In the genomic region with DNA sequence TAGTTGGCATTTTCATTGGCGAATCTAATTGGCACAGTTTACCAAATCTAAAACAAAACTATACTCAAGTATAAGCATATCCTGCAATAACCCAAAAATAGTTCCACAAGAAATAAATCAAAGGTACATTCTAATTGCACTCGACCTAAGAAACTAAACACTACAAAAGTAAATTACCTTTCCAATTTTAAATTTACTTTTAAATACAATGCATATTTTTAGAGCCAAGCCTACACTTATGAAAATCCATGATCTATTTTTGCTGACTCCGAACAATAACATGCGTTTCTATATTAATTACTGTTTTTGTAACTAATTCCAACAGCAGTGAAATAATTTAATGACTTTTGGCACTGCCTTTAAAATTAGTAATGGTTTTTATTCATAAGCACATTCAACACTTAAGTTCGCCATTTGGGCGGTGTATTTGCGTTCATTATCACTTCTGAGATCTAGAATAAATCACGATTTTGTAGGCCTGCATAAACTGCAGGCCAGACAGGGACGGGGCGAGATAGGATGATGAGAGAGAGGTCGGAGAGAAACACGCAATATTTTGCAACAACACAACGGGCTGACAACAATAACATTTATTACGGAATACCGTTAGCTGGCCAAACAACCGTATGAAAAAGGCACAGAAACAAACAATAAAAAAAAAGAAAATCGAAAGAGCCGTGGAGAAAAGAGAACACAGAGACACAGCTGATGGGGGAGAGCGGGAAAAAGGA, we compare ENCODE assay signal across 5 fruit fly cellular contexts.
A peak's percentile ranks its signal among the peaks of the same experiment; 100 is the strongest.
TF ChIP-seq lines count a peak whose summit lies in the region.

No protein-coding gene starts in this region.

- no peak for TF ChIP-seq CTCF in whole organism, embryonic (GFP tag; optimal IDR thresholded peaks at IDR 0.05; lab: Kevin White, UChicago)

TF ChIP-seq in whole organism, adult, 20 proteins besides CTCF, POLR2A, EP300 and RAD21:
- TF ChIP-seq CG1620 (GFP tag; optimal IDR thresholded peaks at IDR 0.05; lab: Kevin White, UChicago) (peak; percentile 15), cnc (optimal IDR thresholded peaks at IDR 0.05; lab: Kevin White, UChicago) (no peak), kay (GFP tag; lab: Kevin White, UChicago; ENCODE audit: borderline replicate concordance) (no peak), Clk (GFP tag; optimal IDR thresholded peaks at IDR 0.05; lab: Kevin White, UChicago) (no peak), tj (GFP tag; optimal IDR thresholded peaks at IDR 0.05; lab: Kevin White, UChicago) (peak; percentile 66), CG11617 (GFP tag; optimal IDR thresholded peaks at IDR 0.05; lab: Kevin White, UChicago) (peak; percentile 57), toe (GFP tag; optimal IDR thresholded peaks at IDR 0.05; lab: Kevin White, UChicago) (no peak), Mnt (GFP tag; optimal IDR thresholded peaks at IDR 0.05; lab: Kevin White, UChicago) (peak; percentile 9), cic (GFP tag; optimal IDR thresholded peaks at IDR 0.05; lab: Kevin White, UChicago) (no peak), CG7101 (tag; optimal IDR thresholded peaks at IDR 0.05; lab: Kevin White, UChicago) (peak; percentile 19), CG14711 (tag; optimal IDR thresholded peaks at IDR 0.05; lab: Kevin White, UChicago) (peak; percentile 9), Hr96 (GFP tag; optimal IDR thresholded peaks at IDR 0.05; lab: Kevin White, UChicago) (no peak), CG12768 (GFP tag; optimal IDR thresholded peaks at IDR 0.05; lab: Kevin White, UChicago) (no peak), ovo (GFP tag; optimal IDR thresholded peaks at IDR 0.05; lab: Kevin White, UChicago) (peak; percentile 94), CG5204 (GFP tag; optimal IDR thresholded peaks at IDR 0.05; lab: Kevin White, UChicago) (peak; percentile 20), Crg-1 (GFP tag; optimal IDR thresholded peaks at IDR 0.05; lab: Kevin White, UChicago) (no peak)

TF ChIP-seq in whole organism, embryonic, 481 proteins besides CTCF, POLR2A, EP300 and RAD21 (continues in another document):
- TF ChIP-seq CG12744 (GFP tag; optimal IDR thresholded peaks at IDR 0.05; lab: Kevin White, UChicago) (no peak), lola (GFP tag; optimal IDR thresholded peaks at IDR 0.05; lab: Kevin White, UChicago) (peak in 1 of 3 experiments; percentile 39), chif (GFP tag; optimal IDR thresholded peaks at IDR 0.05; lab: Kevin White, UChicago) (no peak), pan (optimal IDR thresholded peaks at IDR 0.05; lab: Kevin White, UChicago) (no peak), pan (GFP tag; optimal IDR thresholded peaks at IDR 0.05 in 1 of 2, IDR thresholded peaks at IDR 0.05 in 1 of 2) (no peak), crol (GFP tag; IDR thresholded peaks at IDR 0.05; lab: Robert Waterston, UW) (no peak), croc (GFP tag; conservative IDR thresholded peaks at IDR 0.05; lab: Robert Waterston, UW) (no peak), HLH4C (GFP tag; IDR thresholded peaks at IDR 0.05; lab: Robert Waterston, UW; ENCODE audit: partially characterized antibody) (no peak), Side (GFP tag; optimal IDR thresholded peaks at IDR 0.05; lab: Kevin White, UChicago) (no peak), Dfd (GFP tag; optimal IDR thresholded peaks at IDR 0.05; lab: Kevin White, UChicago) (no peak), CG1529 (GFP tag; optimal IDR thresholded peaks at IDR 0.05; lab: Kevin White, UChicago) (no peak), ab (GFP tag; optimal IDR thresholded peaks at IDR 0.05; lab: Kevin White, UChicago) (no peak), Lpt (GFP tag; optimal IDR thresholded peaks at IDR 0.05; lab: Kevin White, UChicago) (no peak), emc (GFP tag; optimal IDR thresholded peaks at IDR 0.05; lab: Kevin White, UChicago) (no peak), Hsf (GFP tag; optimal IDR thresholded peaks at IDR 0.05; lab: Kevin White, UChicago) (peak; percentile 11), CG12942 (GFP tag; optimal IDR thresholded peaks at IDR 0.05; lab: Kevin White, UChicago) (no peak), CG15011 (GFP tag; optimal IDR thresholded peaks at IDR 0.05; lab: Kevin White, UChicago) (no peak)

TF ChIP-seq in whole organism, prepupa, 60 proteins besides CTCF, POLR2A, EP300 and RAD21 (continues in another document):
- TF ChIP-seq CG32006 (GFP tag; optimal IDR thresholded peaks at IDR 0.05; lab: Kevin White, UChicago) (peak; percentile 79), CG9139 (GFP tag; optimal IDR thresholded peaks at IDR 0.05; lab: Kevin White, UChicago) (no peak), acj6 (GFP tag; optimal IDR thresholded peaks at IDR 0.05; lab: Kevin White, UChicago) (peak; percentile 31), CG8319 (GFP tag; optimal IDR thresholded peaks at IDR 0.05; lab: Kevin White, UChicago) (peak; percentile 15), cyc (GFP tag; optimal IDR thresholded peaks at IDR 0.05; lab: Kevin White, UChicago) (peak; percentile 43), eg (GFP tag; IDR thresholded peaks at IDR 0.05; lab: Robert Waterston, UW) (peak; percentile 6; the same call in 1 of the 3 replicates), CG6854 (GFP tag; optimal IDR thresholded peaks at IDR 0.05; lab: Kevin White, UChicago) (no peak), Ets21C (GFP tag; optimal IDR thresholded peaks at IDR 0.05; lab: Kevin White, UChicago) (peak; percentile 22), pdm3 (GFP tag; optimal IDR thresholded peaks at IDR 0.05; lab: Kevin White, UChicago) (peak; percentile 45), Ets96B (tag; optimal IDR thresholded peaks at IDR 0.05; lab: Kevin White, UChicago) (peak; percentile 15), Hr4 (GFP tag; optimal IDR thresholded peaks at IDR 0.05; lab: Kevin White, UChicago) (peak; percentile 55), esn (GFP tag; optimal IDR thresholded peaks at IDR 0.05; lab: Kevin White, UChicago) (peak; percentile 76), CG4318 (GFP tag; optimal IDR thresholded peaks at IDR 0.05; lab: Kevin White, UChicago) (peak; percentile 60), CG15336 (GFP tag; IDR thresholded peaks at IDR 0.05; lab: Robert Waterston, UW) (no peak), Hr38 (GFP tag; optimal IDR thresholded peaks at IDR 0.05; lab: Kevin White, UChicago) (no peak), CG34406 (GFP tag; optimal IDR thresholded peaks at IDR 0.05; lab: Kevin White, UChicago) (peak; percentile 40), svp (GFP tag; lab: Kevin White, UChicago) (peak; percentile 83), Sox102F (GFP tag; optimal IDR thresholded peaks at IDR 0.05; lab: Kevin White, UChicago) (no peak)

TF ChIP-seq in whole organism, pupa, 21 proteins besides CTCF, POLR2A, EP300 and RAD21:
- TF ChIP-seq rn (GFP tag; IDR thresholded peaks at IDR 0.05; lab: Robert Waterston, UW) = no peak
- peak; percentile 41 for TF ChIP-seq CG8159 (tag; optimal IDR thresholded peaks at IDR 0.05; lab: Kevin White, UChicago)
- no peak; the same call in 2 of the 3 replicates for TF ChIP-seq CG4496 (GFP tag; IDR thresholded peaks at IDR 0.05; lab: Robert Waterston, UW)
- peak; percentile 22 for TF ChIP-seq CG9948 (tag; optimal IDR thresholded peaks at IDR 0.05; lab: Kevin White, UChicago)
- TF ChIP-seq Ets98B (GFP tag; IDR thresholded peaks at IDR 0.05; lab: Robert Waterston, UW) = no peak
- TF ChIP-seq Snoo (tag; optimal IDR thresholded peaks at IDR 0.05; lab: Kevin White, UChicago) = peak; percentile 56
- peak; percentile 20 for TF ChIP-seq CG15710 (tag; optimal IDR thresholded peaks at IDR 0.05; lab: Kevin White, UChicago)
- peak; percentile 40 for TF ChIP-seq CG8301 (tag; optimal IDR thresholded peaks at IDR 0.05; lab: Kevin White, UChicago)
- peak; percentile 65 for TF ChIP-seq CG14655 (GFP tag; optimal IDR thresholded peaks at IDR 0.05; lab: Kevin White, UChicago)
- TF ChIP-seq Pif1A (GFP tag; optimal IDR thresholded peaks at IDR 0.05; lab: Kevin White, UChicago) = peak; percentile 20
- TF ChIP-seq Pif1B (GFP tag; optimal IDR thresholded peaks at IDR 0.05; lab: Kevin White, UChicago) = no peak

TF ChIP-seq in whole organism, wandering third instar larva, 38 proteins besides CTCF, POLR2A, EP300 and RAD21:
- TF ChIP-seq sage (GFP tag; optimal IDR thresholded peaks at IDR 0.05; lab: Kevin White, UChicago) = no peak
- TF ChIP-seq ey (GFP tag; optimal IDR thresholded peaks at IDR 0.05; lab: Kevin White, UChicago) = peak; percentile 44
- TF ChIP-seq tai (GFP tag; optimal IDR thresholded peaks at IDR 0.05; lab: Kevin White, UChicago) = peak; percentile 35
- TF ChIP-seq foxo (GFP tag; optimal IDR thresholded peaks at IDR 0.05; lab: Kevin White, UChicago) = peak in 1 of 2 experiments; percentile 57
- no peak for TF ChIP-seq Hr83 (GFP tag; optimal IDR thresholded peaks at IDR 0.05; lab: Kevin White, UChicago; ENCODE audit: poor library complexity, severe bottlenecking)
- TF ChIP-seq br (GFP tag; optimal IDR thresholded peaks at IDR 0.05; lab: Kevin White, UChicago) = peak; percentile 41
- peak; percentile 13 for TF ChIP-seq woc (GFP tag; optimal IDR thresholded peaks at IDR 0.05; lab: Kevin White, UChicago)
- TF ChIP-seq Hnf4 (GFP tag; optimal IDR thresholded peaks at IDR 0.05; lab: Kevin White, UChicago) = no peak
- TF ChIP-seq CG9705 (GFP tag; optimal IDR thresholded peaks at IDR 0.05; lab: Kevin White, UChicago) = no peak
- TF ChIP-seq h (GFP tag; optimal IDR thresholded peaks at IDR 0.05; lab: Kevin White, UChicago) = peak; percentile 10
- peak; percentile 54 for TF ChIP-seq fru (GFP tag; optimal IDR thresholded peaks at IDR 0.05; lab: Kevin White, UChicago)
- TF ChIP-seq rgr (GFP tag; optimal IDR thresholded peaks at IDR 0.05; lab: Kevin White, UChicago) = peak; percentile 24
- peak; percentile 31 for TF ChIP-seq dmrt93B (GFP tag; optimal IDR thresholded peaks at IDR 0.05; lab: Kevin White, UChicago)
- TF ChIP-seq Vsx2 (GFP tag; optimal IDR thresholded peaks at IDR 0.05; lab: Kevin White, UChicago; ENCODE audit: partially characterized antibody) = no peak
- TF ChIP-seq Jra (GFP tag; optimal IDR thresholded peaks at IDR 0.05; lab: Kevin White, UChicago) = peak; percentile 17
- no peak for TF ChIP-seq pan (optimal IDR thresholded peaks at IDR 0.05; lab: Kevin White, UChicago)
- no peak for TF ChIP-seq Mio (GFP tag; optimal IDR thresholded peaks at IDR 0.05; lab: Kevin White, UChicago)
- TF ChIP-seq OdsH (GFP tag; optimal IDR thresholded peaks at IDR 0.05; lab: Kevin White, UChicago) = peak; percentile 9
- TF ChIP-seq HLH106 (tag; optimal IDR thresholded peaks at IDR 0.05; lab: Kevin White, UChicago) = peak; percentile 41
- no peak for TF ChIP-seq dsf (GFP tag; optimal IDR thresholded peaks at IDR 0.05; lab: Kevin White, UChicago; ENCODE audit: borderline replicate concordance)
